Worm (Caenorhabditis elegans): ENCODE results near the gene T12G3.4.

Gene T12G3.4

DNA sequence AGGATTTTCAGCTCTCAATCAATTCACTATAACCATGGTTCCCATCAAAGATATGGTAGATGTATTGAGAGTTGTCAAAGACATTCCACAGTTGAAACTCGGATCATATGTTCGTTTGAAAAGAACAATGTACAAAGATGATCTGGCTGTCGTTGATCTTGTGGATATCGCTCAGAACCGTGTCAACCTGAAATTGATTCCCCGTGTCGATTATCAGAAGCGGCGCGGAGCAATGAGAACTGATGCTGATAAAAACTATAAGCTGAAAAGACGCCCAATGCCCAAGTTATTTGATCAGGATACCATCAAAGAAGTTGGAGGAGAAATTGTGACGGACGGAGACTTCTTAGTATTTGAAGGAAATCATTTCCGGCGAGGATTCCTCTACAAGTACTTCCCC lies 4.4 kb downstream of the T12G3.4 start:
- TF ChIP-seq dpff-1 (tag; optimal IDR thresholded peaks at IDR 0.05): no peak
- TF ChIP-seq madf-8 (GFP tag; conservative IDR thresholded peaks at IDR 0.05): no peak
- TF ChIP-seq F22D6.2 (tag; optimal IDR thresholded peaks at IDR 0.05): no peak
- TF ChIP-seq F57A8.1 (GFP tag; optimal IDR thresholded peaks at IDR 0.05): no peak
- no peak for TF ChIP-seq tbx-9 (tag; optimal IDR thresholded peaks at IDR 0.05; ENCODE audit: borderline replicate concordance)
- TF ChIP-seq lin-26 (GFP tag; IDR thresholded peaks at IDR 0.05): no peak
- TF ChIP-seq snpc-3.4 (tag; optimal IDR thresholded peaks at IDR 0.05): no peak
- TF ChIP-seq hrde-1 (tag; optimal IDR thresholded peaks at IDR 0.05; ENCODE audit: borderline replicate concordance): no peak
- no peak for TF ChIP-seq him-1 (tag; optimal IDR thresholded peaks at IDR 0.05)
- TF ChIP-seq K11D2.4 (GFP tag; IDR thresholded peaks at IDR 0.05): no peak
- no peak for TF ChIP-seq mcd-1 (GFP tag; IDR thresholded peaks at IDR 0.05)
- TF ChIP-seq Y56A3A.18 (GFP tag; IDR thresholded peaks at IDR 0.05): no peak
- no peak for TF ChIP-seq ceh-79 (tag; optimal IDR thresholded peaks at IDR 0.05)
- no peak for TF ChIP-seq lin-54 (GFP tag; optimal IDR thresholded peaks at IDR 0.05)
- no peak for TF ChIP-seq attf-6 (GFP tag; IDR thresholded peaks at IDR 0.05)
- TF ChIP-seq F57C9.4 (tag; optimal IDR thresholded peaks at IDR 0.05): no peak
- no peak for TF ChIP-seq Y67H2A.10 (GFP tag; conservative IDR thresholded peaks at IDR 0.05)
- no peak for TF ChIP-seq ztf-25 (GFP tag; IDR thresholded peaks at IDR 0.05)

DNA sequence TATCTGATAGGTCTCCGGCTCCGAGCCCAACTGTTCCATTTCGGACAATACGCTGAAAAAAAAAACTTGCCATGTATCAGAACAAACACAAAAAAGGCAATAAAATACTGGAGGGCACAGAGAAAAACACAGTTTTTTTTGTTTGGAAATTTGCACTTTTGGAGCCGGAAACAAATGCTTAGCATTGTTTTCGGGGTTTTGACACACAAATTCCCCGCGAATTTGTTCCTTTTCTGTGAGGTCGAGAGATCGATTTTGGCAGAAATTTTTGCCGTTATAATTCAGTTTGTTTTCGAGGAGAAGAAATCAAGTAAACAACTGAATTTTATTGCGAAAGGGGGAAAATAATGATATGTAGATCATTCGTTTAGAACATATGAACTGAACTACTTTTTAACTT lies 8.5 kb downstream of the T12G3.4 start, which contains the start of gene K08E4.2:
Gene K08E4.2 (minus strand): TSS at position 54 of the 400 bp plus-strand sequence.
- TF ChIP-seq zim-3 (tag; optimal IDR thresholded peaks at IDR 0.05) (no peak), xnd-1 (tag; optimal IDR thresholded peaks at IDR 0.05) (peak; percentile 28), Y79H2A.3 (GFP tag; conservative IDR thresholded peaks at IDR 0.05) (no peak), lag-1 (GFP tag; IDR thresholded peaks at IDR 0.05) (no peak), efl-1 (GFP tag; optimal IDR thresholded peaks at IDR 0.05) (peak; percentile 58), madf-6 (GFP tag; IDR thresholded peaks at IDR 0.05) (peak; percentile 57; the same call in 1 of the 2 replicates), Y53F4B.3 (GFP tag; IDR thresholded peaks at IDR 0.05) (no peak), T07F8.4 (tag; optimal IDR thresholded peaks at IDR 0.05) (no peak), ceh-91 (GFP tag; IDR thresholded peaks at IDR 0.05) (0 out of 2 replicates have a peak, but pooled peaks have one; percentile 8), cebp-2 (GFP tag; IDR thresholded peaks at IDR 0.05) (no peak), pha-4 (tag; optimal IDR thresholded peaks at IDR 0.05) (no peak), madf-8 (GFP tag; conservative IDR thresholded peaks at IDR 0.05) (0 out of 2 replicates have a peak, but pooled peaks have one; percentile 18)

DNA sequence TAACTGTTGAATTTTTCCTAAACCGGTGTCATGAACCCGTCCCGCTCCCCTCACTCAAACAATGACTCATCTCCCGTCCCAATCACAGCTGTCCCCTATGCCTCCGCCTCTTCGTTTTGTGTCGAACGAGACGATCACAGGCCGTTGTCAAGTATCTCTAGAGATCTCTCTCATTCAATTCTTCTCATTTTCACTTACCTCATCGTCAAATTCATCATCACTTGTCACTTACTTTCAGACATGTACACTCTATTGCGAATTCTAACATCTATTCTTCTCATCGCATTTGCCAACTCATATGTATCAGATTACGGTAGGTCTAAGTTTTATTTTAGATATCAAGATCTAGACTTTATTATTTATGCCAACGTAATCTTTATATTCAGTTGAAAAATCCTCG lies 9.5 kb downstream of the T12G3.4 start, which contains the start of gene K08E4.3:
Gene K08E4.3 (plus strand): TSS at position 235 of the 400 bp plus-strand sequence.
- TF ChIP-seq akir-1 (GFP tag; optimal IDR thresholded peaks at IDR 0.05) (no peak), F55B11.4 (tag; optimal IDR thresholded peaks at IDR 0.05; ENCODE audit: borderline replicate concordance, insufficient read depth) (no peak), nhr-90 (tag; optimal IDR thresholded peaks at IDR 0.05) (no peak)

DNA sequence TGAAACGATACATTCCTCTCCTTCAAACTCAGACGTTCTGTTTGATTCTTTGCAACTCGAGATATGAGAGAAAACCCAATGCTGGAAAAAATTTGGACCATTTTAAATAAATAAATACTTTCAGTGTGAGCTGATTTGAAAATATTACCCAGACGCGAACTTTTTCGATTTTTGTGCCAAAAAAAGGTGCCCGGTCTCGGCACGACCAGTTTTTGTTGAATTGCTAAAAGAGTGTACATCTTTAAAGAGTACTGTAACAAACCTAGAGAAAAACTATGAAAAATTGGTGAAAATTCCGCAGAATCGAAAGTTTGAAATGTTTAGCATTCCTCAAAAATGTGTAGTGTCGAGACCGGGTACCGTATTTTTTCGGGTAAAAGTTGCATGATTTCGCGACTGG lies 13.2 kb downstream of the T12G3.4 start, which contains the start of gene K08E4.8:
Gene K08E4.8 (minus strand): TSS at position 101 of the 400 bp plus-strand sequence.
- TF ChIP-seq ceh-27 (GFP tag; optimal IDR thresholded peaks at IDR 0.05) (no peak), bed-2 (GFP tag; IDR thresholded peaks at IDR 0.05) (no peak), gei-17 (GFP tag; optimal IDR thresholded peaks at IDR 0.05) (no peak), B0019.2 (GFP tag; conservative IDR thresholded peaks at IDR 0.05) (no peak), madf-3 (GFP tag; IDR thresholded peaks at IDR 0.05) (no peak), hsf-1 (GFP tag; IDR thresholded peaks at IDR 0.05) (no peak), ceh-40 (GFP tag; IDR thresholded peaks at IDR 0.05) (no peak), tlf-1 (GFP tag; optimal IDR thresholded peaks at IDR 0.05) (no peak), mxl-1 (tag; optimal IDR thresholded peaks at IDR 0.05) (no peak), T07F8.4 (tag; optimal IDR thresholded peaks at IDR 0.05) (no peak)
